Fruit fly (Drosophila melanogaster) whole organism, embryonic: Measurements from ENCODE around the gene Tmem214.

Experiments
- Bteb2 ChIP-seq: fragments of 200-800 bp; sonication (Bioruptor generic); optimal IDR thresholded peaks from 2 replicates; lab custom pipeline; 2016; ENCODE audit warnings: missing biosample characterization, missing genetic modification characterization
- CG10147 ChIP-seq: fragments of 200-800 bp; sonication (Bioruptor generic); optimal IDR thresholded peaks from 2 replicates; lab custom pipeline; 2019; ENCODE audit warnings: missing biosample characterization, mild to moderate bottlenecking, missing genetic modification characterization, moderate library complexity
- CG10209 ChIP-seq: fragments of 200-800 bp; sonication (Bioruptor generic); optimal IDR thresholded peaks from 3 replicates; lab custom pipeline; 2017; ENCODE audit warnings: missing biosample characterization, mild to moderate bottlenecking, missing genetic modification characterization, missing genetic modification reagents
- CG10959 ChIP-seq: fragments of 200-800 bp; sonication (Bioruptor generic); IDR thresholded peaks from 2 replicates; pipeline ENCODE4 v1.3.6; 2022; ENCODE audit warnings: missing biosample characterization, missing genetic modification characterization
- CG11504 ChIP-seq: fragments of 200-800 bp; sonication (Bioruptor generic); optimal IDR thresholded peaks from 3 replicates; lab custom pipeline; 2019; ENCODE audit warnings: missing biosample characterization, mild to moderate bottlenecking, missing genetic modification characterization, moderate library complexity
- CG13424 ChIP-seq: fragments of 200-800 bp; sonication (Bioruptor generic); optimal IDR thresholded peaks from 2 replicates; lab custom pipeline; 2019; ENCODE audit warnings: missing biosample characterization, mild to moderate bottlenecking, missing genetic modification characterization, moderate library complexity
- CG13624 ChIP-seq: fragments of 200-800 bp; sonication (Bioruptor generic); optimal IDR thresholded peaks from 2 replicates; lab custom pipeline; 2016; ENCODE audit warnings: missing biosample characterization, missing genetic modification characterization
- CG15073 ChIP-seq: fragments of 200-800 bp; sonication (Bioruptor generic); optimal IDR thresholded peaks from 2 replicates; lab custom pipeline; 2016; ENCODE audit warnings: missing biosample characterization, missing genetic modification characterization
- CG15269 ChIP-seq: fragments of 200-800 bp; sonication (Bioruptor generic); optimal IDR thresholded peaks from 2 replicates; lab custom pipeline; 2018; ENCODE audit warnings: missing biosample characterization, mild to moderate bottlenecking, missing genetic modification characterization, moderate library complexity
- CG16779 ChIP-seq: fragments of 200-800 bp; sonication (Bioruptor generic); IDR thresholded peaks from 2 replicates; pipeline ENCODE4 v1.3.6; 2022; ENCODE audit warnings: missing biosample characterization, missing genetic modification characterization
- CG17829 ChIP-seq: fragments of 200-800 bp; optimal IDR thresholded peaks from 2 replicates; lab custom pipeline; 2019; ENCODE audit warnings: missing biosample characterization, mild to moderate bottlenecking, missing genetic modification characterization, moderate library complexity
- CG1792 ChIP-seq: fragments of 200-800 bp; sonication (Bioruptor generic); optimal IDR thresholded peaks from 2 replicates; lab custom pipeline; 2016; ENCODE audit warnings: missing biosample characterization, missing genetic modification characterization
- CG2129 ChIP-seq: fragments of 200-800 bp; sonication (Bioruptor generic); IDR thresholded peaks from 2 replicates; pipeline ENCODE4 v1.3.6; 2022; ENCODE audit warnings: missing biosample characterization, missing genetic modification characterization; ENCODE audit not compliant: partially characterized antibody
- CG30431 ChIP-seq: fragments of 200-800 bp; sonication (Bioruptor generic); optimal IDR thresholded peaks from 2 replicates; lab custom pipeline; 2017; ENCODE audit warnings: missing biosample characterization, missing genetic modification characterization
- CG3163 ChIP-seq: fragments of 200-800 bp; sonication (Bioruptor generic); optimal IDR thresholded peaks from 3 replicates; lab custom pipeline; 2016; ENCODE audit warnings: missing biosample characterization, missing genetic modification characterization
- CG32532 ChIP-seq: fragments of 200-800 bp; sonication (Bioruptor generic); IDR thresholded peaks from 2 replicates; pipeline ENCODE4 v1.3.6; 2022; ENCODE audit warnings: missing biosample characterization, missing genetic modification characterization
- CG42726 ChIP-seq: fragments of 200-800 bp; sonication (Bioruptor generic); IDR thresholded peaks from 2 replicates; pipeline ENCODE4 v1.3.6; 2022; ENCODE audit warnings: missing biosample characterization, missing genetic modification characterization; ENCODE audit not compliant: partially characterized antibody
- CG4730 ChIP-seq: fragments of 200-800 bp; sonication (Bioruptor generic); IDR thresholded peaks from 2 replicates; pipeline ENCODE4 v1.3.6; 2022; ENCODE audit warnings: missing biosample characterization, missing genetic modification characterization
- CG5245 ChIP-seq: fragments of 200-800 bp; sonication (Bioruptor generic); optimal IDR thresholded peaks from 3 replicates; lab custom pipeline; 2016; ENCODE audit warnings: missing biosample characterization, missing genetic modification characterization
- CG8478 ChIP-seq: fragments of >200 bp; optimal IDR thresholded peaks from 2 replicates; lab custom pipeline; 2018
- CG9609 ChIP-seq: fragments of 200-800 bp; sonication (Bioruptor generic); optimal IDR thresholded peaks from 3 replicates; lab custom pipeline; 2016; ENCODE audit warnings: missing biosample characterization, missing genetic modification characterization
- CoRest ChIP-seq: fragments of 200-800 bp; sonication (Bioruptor generic); optimal IDR thresholded peaks from 3 replicates; lab custom pipeline; 2018; ENCODE audit warnings: missing biosample characterization, mild to moderate bottlenecking, missing genetic modification characterization, moderate library complexity
- Dref ChIP-seq: fragments of 200-800 bp; sonication (Bioruptor generic); IDR thresholded peaks from 2 replicates; pipeline ENCODE4 v1.3.6; 2022; ENCODE audit warnings: missing biosample characterization, missing genetic modification characterization
- Gug ChIP-seq: fragments of 200-800 bp; sonication (Bioruptor generic); IDR thresholded peaks from 4 replicates; pipeline ENCODE4 v1.3.6; 2022; ENCODE audit warnings: missing biosample characterization, missing genetic modification characterization
- H2.0 ChIP-seq: fragments of 200-800 bp; sonication (Bioruptor generic); IDR thresholded peaks from 2 replicates; pipeline ENCODE4 v1.3.6; 2022; ENCODE audit warnings: missing biosample characterization, missing genetic modification characterization
- HmgZ ChIP-seq: fragments of 200-800 bp; sonication (Bioruptor generic); optimal IDR thresholded peaks from 2 replicates; lab custom pipeline; 2018; ENCODE audit warnings: missing biosample characterization, mild to moderate bottlenecking, missing genetic modification characterization
- Jarid2 ChIP-seq: fragments of 200-800 bp; sonication (Bioruptor generic); optimal IDR thresholded peaks from 3 replicates; lab custom pipeline; 2017; ENCODE audit warnings: mild to moderate bottlenecking, missing biosample characterization, missing genetic modification reagents, missing genetic modification characterization
- MBD-R2 ChIP-seq: fragments of 200-800 bp; sonication (Bioruptor generic); IDR thresholded peaks from 2 replicates; pipeline ENCODE4 v1.3.6; 2022; ENCODE audit warnings: missing biosample characterization, missing genetic modification characterization
- Mad ChIP-seq: fragments of 200-800 bp; sonication (Bioruptor generic); optimal IDR thresholded peaks from 2 replicates; lab custom pipeline; 2016; ENCODE audit warnings: missing biosample characterization, missing genetic modification characterization
- Opbp ChIP-seq: fragments of 200-800 bp; sonication (Bioruptor generic); IDR thresholded peaks from 3 replicates; pipeline ENCODE4 v1.3.6; 2022; ENCODE audit warnings: missing biosample characterization, missing genetic modification characterization; ENCODE audit not compliant: partially characterized antibody
- Poxn ChIP-seq: fragments of 200-800 bp; sonication (Bioruptor generic); IDR thresholded peaks from 2 replicates; pipeline ENCODE4 v1.3.6; 2022; ENCODE audit warnings: missing biosample characterization, missing genetic modification characterization
- Scr ChIP-seq: fragments of 200-800 bp; sonication (Bioruptor generic); IDR thresholded peaks from 2 replicates; pipeline ENCODE4 v1.3.6; 2022; ENCODE audit warnings: missing biosample characterization, missing genetic modification characterization; ENCODE audit not compliant: partially characterized antibody
- Sry-β ChIP-seq: fragments of 200-800 bp; sonication (Bioruptor generic); optimal IDR thresholded peaks from 2 replicates; lab custom pipeline; 2018; ENCODE audit warnings: missing biosample characterization, mild to moderate bottlenecking, missing genetic modification characterization, moderate library complexity
- amos ChIP-seq: fragments of 200-800 bp; sonication (Bioruptor generic); IDR thresholded peaks from 2 replicates; pipeline ENCODE4 v1.3.6; 2022; ENCODE audit warnings: missing biosample characterization, missing genetic modification characterization; ENCODE audit not compliant: partially characterized antibody
- bbx ChIP-seq: fragments of 200-800 bp; sonication (Bioruptor generic); IDR thresholded peaks from 2 replicates; pipeline ENCODE4 v1.3.6; 2022; ENCODE audit warnings: missing biosample characterization, missing genetic modification characterization; ENCODE audit not compliant: partially characterized antibody
- cad ChIP-seq: fragments of >200 bp; optimal IDR thresholded peaks from 2 replicates; lab custom pipeline; 2017; ENCODE audit warnings: missing biosample characterization, missing genetic modification characterization
- danr ChIP-seq: fragments of 200-800 bp; sonication (Bioruptor generic); IDR thresholded peaks from 2 replicates; pipeline ENCODE4 v1.3.6; 2022; ENCODE audit warnings: missing biosample characterization, missing genetic modification characterization
- fd96Cb ChIP-seq: fragments of 200-800 bp; sonication (Bioruptor generic); optimal IDR thresholded peaks from 2 replicates; lab custom pipeline; 2018; ENCODE audit warnings: missing biosample characterization, mild to moderate bottlenecking, missing genetic modification characterization, moderate library complexity
- gcm ChIP-seq: fragments of 200-800 bp; sonication (Bioruptor generic); optimal IDR thresholded peaks from 2 replicates; lab custom pipeline; 2019; ENCODE audit warnings: missing biosample characterization, mild to moderate bottlenecking, missing genetic modification characterization, moderate library complexity
- grn ChIP-seq: fragments of 200-800 bp; sonication (Bioruptor generic); optimal IDR thresholded peaks from 3 replicates; lab custom pipeline; 2017; ENCODE audit warnings: missing biosample characterization, missing genetic modification characterization
- h ChIP-seq: fragments of >200 bp; optimal IDR thresholded peaks from 2 replicates; lab custom pipeline; 2017
- her ChIP-seq: fragments of 200-800 bp; sonication (Bioruptor generic); optimal IDR thresholded peaks from 2 replicates; lab custom pipeline; 2016; ENCODE audit warnings: missing biosample characterization, missing genetic modification characterization
- lilli ChIP-seq: fragments of 200-800 bp; sonication (Bioruptor generic); optimal IDR thresholded peaks from 3 replicates; lab custom pipeline; 2016; ENCODE audit warnings: missing biosample characterization, missing genetic modification characterization
- lola ChIP-seq, 3 experiments: fragments of >200 bp in 2 of 3; fragments of 200-800 bp in 1 of 3; sonication (Bioruptor generic) in 1 of 3; optimal IDR thresholded peaks; 2 replicates each; lab custom pipeline; 2017 to 2019; ENCODE audit warnings: missing biosample characterization in 3 of 3, missing genetic modification characterization in 3 of 3, mild to moderate bottlenecking in 1 of 3, moderate library complexity in 1 of 3
- rib ChIP-seq: fragments of 200-800 bp; sonication (Bioruptor generic); IDR thresholded peaks from 2 replicates; pipeline ENCODE4 v1.3.6; 2022; ENCODE audit warnings: missing biosample characterization, missing genetic modification characterization
- sim ChIP-seq: fragments of 200-800 bp; sonication (Bioruptor generic); IDR thresholded peaks from 2 replicates; pipeline ENCODE4 v1.3.6; 2022; ENCODE audit warnings: missing biosample characterization, missing genetic modification characterization
- slbo ChIP-seq: fragments of 200-800 bp; sonication (Bioruptor generic); IDR thresholded peaks from 2 replicates; pipeline ENCODE4 v1.3.6; 2022; ENCODE audit warnings: missing biosample characterization, missing genetic modification characterization
- sr ChIP-seq: fragments of 200-800 bp; sonication (Bioruptor generic); IDR thresholded peaks from 3 replicates; pipeline ENCODE4 v1.3.6; 2022; ENCODE audit warnings: missing biosample characterization, missing genetic modification characterization
- stwl ChIP-seq: fragments of 200-800 bp; sonication (Bioruptor generic); optimal IDR thresholded peaks from 3 replicates; lab custom pipeline; 2018; ENCODE audit warnings: missing biosample characterization, mild to moderate bottlenecking, missing genetic modification characterization, moderate library complexity
- wor ChIP-seq: fragments of 200-800 bp; sonication (Bioruptor generic); IDR thresholded peaks from 2 replicates; pipeline ENCODE4 v1.3.6; 2022; ENCODE audit warnings: missing biosample characterization, missing genetic modification characterization
- zfh2 ChIP-seq: fragments of 200-800 bp; sonication (Bioruptor generic); optimal IDR thresholded peaks from 2 replicates; lab custom pipeline; 2016; ENCODE audit warnings: missing biosample characterization, missing genetic modification characterization

Tmem214 gene

dm6 chr2L:10987370-10987853 is 17.3 kb upstream of the Tmem214 start, which contains the start of the genes piwi and CG12253 (continued):
- TF ChIP-seq Scr (GFP tag; lab: Robert Waterston, UW) (no peak), cad (GFP tag; lab: Kevin White, UChicago) (no peak), danr (GFP tag; lab: Robert Waterston, UW) (no peak; the same call in 1 of the 2 replicates), CG13424 (tag; lab: Kevin White, UChicago) (peak; percentile 90), CG5245 (GFP tag; lab: Kevin White, UChicago) (peak; percentile 7), MBD-R2 (GFP tag; lab: Robert Waterston, UW) (peak; percentile 49), Dref (GFP tag; lab: Robert Waterston, UW) (no peak), CG42726 (GFP tag; lab: Robert Waterston, UW) (no peak), Opbp (GFP tag; lab: Robert Waterston, UW) (no peak), bbx (GFP tag; lab: Robert Waterston, UW) (no peak), HmgZ (tag; lab: Kevin White, UChicago) (peak; percentile 50), CG13624 (GFP tag; lab: Kevin White, UChicago) (no peak), sr (GFP tag; lab: Robert Waterston, UW) (no peak), CG8478 (lab: Kevin White, UChicago) (no peak), gcm (GFP tag; lab: Kevin White, UChicago) (no peak), lola (GFP tag; optimal IDR thresholded peaks at IDR 0.05; lab: Kevin White, UChicago) (peak in 1 of 3 experiments; percentile 88), CG30431 (GFP tag; lab: Kevin White, UChicago) (no peak), slbo (GFP tag; lab: Robert Waterston, UW) (peak; percentile 90), zfh2 (GFP tag; lab: Kevin White, UChicago) (peak; percentile 28), Sry-β (GFP tag; lab: Kevin White, UChicago) (no peak), lilli (GFP tag; lab: Kevin White, UChicago) (peak; percentile 62), CG16779 (GFP tag; lab: Robert Waterston, UW) (no peak), CG15073 (GFP tag; lab: Kevin White, UChicago) (peak; percentile 26), her (GFP tag; lab: Kevin White, UChicago) (no peak), CG32532 (peak; percentile 54), Bteb2 (GFP tag; lab: Kevin White, UChicago) (peak; percentile 32), Poxn (GFP tag; lab: Robert Waterston, UW) (peak; percentile 41; the same call in 1 of the 2 replicates), CG11504 (tag; lab: Kevin White, UChicago) (no peak), CoRest (tag; lab: Kevin White, UChicago) (peak; percentile 95), CG10147 (no peak), CG15269 (no peak), wor (GFP tag; lab: Robert Waterston, UW) (peak; percentile 75), CG2129 (GFP tag; lab: Robert Waterston, UW) (no peak), rib (GFP tag; lab: Robert Waterston, UW) (0 out of 2 replicates have a peak, but pooled peaks have one; percentile 37), CG10959 (GFP tag; lab: Robert Waterston, UW) (peak; percentile 33; the same call in 1 of the 2 replicates), H2.0 (GFP tag; lab: Robert Waterston, UW) (peak; percentile 70), stwl (tag; lab: Kevin White, UChicago) (peak; percentile 51), CG10209 (no peak), fd96Cb (tag; lab: Kevin White, UChicago) (peak; percentile 70), h (lab: Kevin White, UChicago) (no peak), CG4730 (GFP tag; lab: Robert Waterston, UW) (no peak), CG3163 (GFP tag; lab: Kevin White, UChicago) (no peak), amos (no peak), CG17829 (tag; lab: Kevin White, UChicago) (peak; percentile 57), CG1792 (GFP tag; lab: Kevin White, UChicago) (no peak), CG9609 (peak; percentile 25), Mad (GFP tag; lab: Kevin White, UChicago) (no peak), grn (GFP tag; lab: Kevin White, UChicago) (no peak), Jarid2 (GFP tag; lab: Kevin White, UChicago) (no peak), sim (GFP tag; lab: Robert Waterston, UW) (peak; percentile 64; the same call in 1 of the 2 replicates), Gug (GFP tag; lab: Robert Waterston, UW) (no peak)
